Fruit fly (Drosophila melanogaster) whole organism, embryonic: Measurements from ENCODE around the gene CG11975.

Source experiments
- CG10979 ChIP-seq: fragments of 200-800 bp; sonication (Bioruptor generic); optimal IDR thresholded peaks from 2 replicates; lab custom pipeline; 2018; ENCODE audit warnings: missing biosample characterization, mild to moderate bottlenecking, missing genetic modification characterization, moderate library complexity
- CG15269 ChIP-seq: fragments of 200-800 bp; sonication (Bioruptor generic); optimal IDR thresholded peaks from 2 replicates; lab custom pipeline; 2018; ENCODE audit warnings: missing biosample characterization, mild to moderate bottlenecking, missing genetic modification characterization, moderate library complexity
- CG18764 ChIP-seq: fragments of 200-800 bp; sonication (Bioruptor generic); optimal IDR thresholded peaks from 3 replicates; lab custom pipeline; 2016; ENCODE audit warnings: missing biosample characterization, missing genetic modification characterization
- CG3065 ChIP-seq: fragments of 200-800 bp; sonication (Bioruptor generic); optimal IDR thresholded peaks from 2 replicates; lab custom pipeline; 2016; ENCODE audit warnings: missing biosample characterization, missing genetic modification characterization
- CG31388 ChIP-seq: fragments of 200-800 bp; sonication (Bioruptor generic); optimal IDR thresholded peaks from 2 replicates; lab custom pipeline; 2016; ENCODE audit warnings: missing biosample characterization, missing genetic modification characterization
- Drgx ChIP-seq: fragments of 200-800 bp; sonication (Bioruptor generic); IDR thresholded peaks from 2 replicates; pipeline ENCODE4 v1.3.6; 2022; ENCODE audit warnings: missing biosample characterization, missing genetic modification characterization
- Hand ChIP-seq: fragments of 200-800 bp; sonication (Bioruptor generic); optimal IDR thresholded peaks from 2 replicates; lab custom pipeline; 2017; ENCODE audit warnings: mild to moderate bottlenecking, missing biosample characterization, missing genetic modification reagents, missing genetic modification characterization
- Optix ChIP-seq: fragments of 200-800 bp; sonication (Bioruptor generic); IDR thresholded peaks from 3 replicates; pipeline ENCODE4 v1.3.6; 2022; ENCODE audit warnings: missing biosample characterization, missing genetic modification characterization
- crol ChIP-seq: fragments of 200-800 bp; sonication (Bioruptor generic); IDR thresholded peaks from 2 replicates; pipeline ENCODE4 v1.3.6; 2022; ENCODE audit warnings: missing biosample characterization, missing genetic modification characterization
- fd102C ChIP-seq: fragments of 200-800 bp; sonication (Bioruptor generic); optimal IDR thresholded peaks from 2 replicates; lab custom pipeline; 2018; ENCODE audit warnings: missing biosample characterization, mild to moderate bottlenecking, missing genetic modification characterization, moderate library complexity
- nerfin-1 ChIP-seq: fragments of 200-800 bp; sonication (Bioruptor generic); optimal IDR thresholded peaks from 3 replicates; lab custom pipeline; 2019; ENCODE audit warnings: missing biosample characterization, mild to moderate bottlenecking, missing genetic modification characterization, moderate library complexity
- sc ChIP-seq, 3 experiments: fragments of >200 bp in 2 of 3; fragments of 200-800 bp in 1 of 3; sonication (Bioruptor generic) in 1 of 3; optimal IDR thresholded peaks; 2 replicates in 2 of 3; 3 replicates in 1 of 3; lab custom pipeline; 2017; ENCODE audit warnings: mild to moderate bottlenecking in 1 of 3, missing biosample characterization in 1 of 3, missing genetic modification characterization in 1 of 3, missing genetic modification reagents in 1 of 3
- tin ChIP-seq: fragments of 200-800 bp; sonication (Bioruptor generic); optimal IDR thresholded peaks from 3 replicates; lab custom pipeline; 2016; ENCODE audit warnings: missing biosample characterization, missing genetic modification characterization

DNA sequence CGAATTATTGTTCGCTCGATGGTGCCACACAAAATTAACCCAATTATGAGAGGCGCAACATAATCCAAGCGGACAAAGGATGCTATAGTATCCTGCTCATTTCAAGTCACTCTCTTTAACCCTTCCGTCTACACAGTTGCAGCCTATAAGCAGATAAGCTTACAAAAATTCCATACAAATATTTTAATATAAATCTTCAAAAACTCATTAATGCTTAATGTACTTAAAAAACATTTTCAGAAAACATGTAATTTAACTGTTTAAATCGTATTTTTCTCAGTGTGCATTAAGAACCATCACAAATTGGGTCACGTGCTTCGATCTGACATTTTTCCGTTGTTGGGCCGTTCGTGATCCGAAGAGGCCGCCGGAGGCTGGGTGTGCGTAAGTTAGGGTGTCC lies 24.2 kb upstream of the CG11975 start:
- TF ChIP-seq sc (optimal IDR thresholded peaks at IDR 0.05; lab: Kevin White, UChicago) (no peak), sc (GFP tag; optimal IDR thresholded peaks at IDR 0.05; lab: Kevin White, UChicago) (no peak), Hand (GFP tag; lab: Kevin White, UChicago) (no peak), Drgx (GFP tag; lab: Robert Waterston, UW) (no peak), CG3065 (no peak), CG15269 (no peak), crol (GFP tag; lab: Robert Waterston, UW) (no peak), fd102C (GFP tag; lab: Kevin White, UChicago) (no peak), CG31388 (GFP tag; lab: Kevin White, UChicago) (no peak), CG18764 (no peak), tin (no peak), nerfin-1 (no peak), Optix (no peak), CG10979 (tag; lab: Kevin White, UChicago) (no peak)
